Fruit fly (Drosophila melanogaster): ENCODE measurements around the gene CG15020.

CG15020 gene

dm6 chr3L:4440153-4440552, 18.7 kb downstream of the CG15020 start (continued):
- no peak for TF ChIP-seq CG17568 (GFP tag; optimal IDR thresholded peaks at IDR 0.05)
- TF ChIP-seq Bteb2 (GFP tag; optimal IDR thresholded peaks at IDR 0.05): no peak
- 0 out of 2 replicates have a peak, but pooled peaks have one; percentile 5 for TF ChIP-seq CG7372 (GFP tag; IDR thresholded peaks at IDR 0.05)
- TF ChIP-seq CG3407 (GFP tag; optimal IDR thresholded peaks at IDR 0.05): no peak
- peak; percentile 3 for TF ChIP-seq oc (tag; optimal IDR thresholded peaks at IDR 0.05)
- TF ChIP-seq CG9437 (GFP tag; optimal IDR thresholded peaks at IDR 0.05): peak; percentile 88
- 0 out of 2 replicates have a peak, but pooled peaks have one; percentile 16 for TF ChIP-seq unc-4 (GFP tag; IDR thresholded peaks at IDR 0.05; ENCODE audit: partially characterized antibody)
- peak; percentile 13 for TF ChIP-seq BEAF-32 (GFP tag; optimal IDR thresholded peaks at IDR 0.05)
- peak; percentile 36; the same call in 1 of the 2 replicates for TF ChIP-seq Rfx (GFP tag; IDR thresholded peaks at IDR 0.05)
- TF ChIP-seq CG6791 (GFP tag; IDR thresholded peaks at IDR 0.05; ENCODE audit: partially characterized antibody): no peak

- peak; percentile 83 for TF ChIP-seq abd-A (tag; optimal IDR thresholded peaks at IDR 0.05)
- TF ChIP-seq CG6765 (GFP tag; optimal IDR thresholded peaks at IDR 0.05): no peak
- peak; percentile 57; the same call in 1 of the 4 replicates for TF ChIP-seq chinmo (GFP tag; IDR thresholded peaks at IDR 0.05; ENCODE audit: partially characterized antibody)
Measured at dm6 chr3L:4442168-4442567, 20.7 kb downstream of the CG15020 start.

dm6 chr3L:4445824-4446223, 24.4 kb downstream of the CG15020 start:
- TF ChIP-seq gem (tag; optimal IDR thresholded peaks at IDR 0.05) (peak; percentile 41), dpn (GFP tag; optimal IDR thresholded peaks at IDR 0.05) (peak in 1 of 2 experiments; percentile 45), zfh2 (GFP tag; optimal IDR thresholded peaks at IDR 0.05) (peak; percentile 40), CG3281 (GFP tag; optimal IDR thresholded peaks at IDR 0.05) (peak; percentile 68), CG12155 (GFP tag; optimal IDR thresholded peaks at IDR 0.05) (no peak), ftz-f1 (GFP tag; optimal IDR thresholded peaks at IDR 0.05) (no peak), lola (GFP tag; optimal IDR thresholded peaks at IDR 0.05) (no peak), eve (GFP tag; optimal IDR thresholded peaks at IDR 0.05) (no peak), CG14860 (GFP tag; IDR thresholded peaks at IDR 0.05; ENCODE audit: partially characterized antibody) (no peak), Bdp1 (GFP tag; optimal IDR thresholded peaks at IDR 0.05) (no peak), run (tag; optimal IDR thresholded peaks at IDR 0.05) (no peak), CG12942 (GFP tag; optimal IDR thresholded peaks at IDR 0.05) (no peak), CG11085 (GFP tag; IDR thresholded peaks at IDR 0.05) (peak; percentile 35; the same call in 1 of the 2 replicates), caup (GFP tag; optimal IDR thresholded peaks at IDR 0.05; ENCODE audit: severe bottlenecking) (no peak), CG11560 (tag; IDR thresholded peaks at IDR 0.05) (no peak), CG42726 (GFP tag; IDR thresholded peaks at IDR 0.05; ENCODE audit: partially characterized antibody) (no peak), CG2712 (tag; optimal IDR thresholded peaks at IDR 0.05) (peak; percentile 4), Scr (GFP tag; IDR thresholded peaks at IDR 0.05; ENCODE audit: partially characterized antibody) (no peak), MBD-R2 (GFP tag; IDR thresholded peaks at IDR 0.05) (peak; percentile 33; the same call in 1 of the 2 replicates), CG15514 (GFP tag; optimal IDR thresholded peaks at IDR 0.05) (no peak), HmgD (GFP tag; optimal IDR thresholded peaks at IDR 0.05) (no peak), nerfin-1 (tag; optimal IDR thresholded peaks at IDR 0.05) (no peak), CG14050 (GFP tag; IDR thresholded peaks at IDR 0.05) (no peak), bcd (GFP tag; optimal IDR thresholded peaks at IDR 0.05) (peak; percentile 24), dan (GFP tag; IDR thresholded peaks at IDR 0.05) (no peak), CG1603 (tag; optimal IDR thresholded peaks at IDR 0.05) (no peak), kah (GFP tag; optimal IDR thresholded peaks at IDR 0.05) (no peak), Dbx (GFP tag; IDR thresholded peaks at IDR 0.05) (peak; percentile 77; the same call in 2 of the 3 replicates), Hey (tag; optimal IDR thresholded peaks at IDR 0.05) (no peak), Dref (GFP tag; IDR thresholded peaks at IDR 0.05) (no peak), CG6654 (GFP tag; optimal IDR thresholded peaks at IDR 0.05) (no peak), CG8281 (tag; optimal IDR thresholded peaks at IDR 0.05) (no peak), scrt (GFP tag; optimal IDR thresholded peaks at IDR 0.05) (peak; percentile 38), CG12744 (GFP tag; optimal IDR thresholded peaks at IDR 0.05) (no peak)

Measured in whole organism, embryonic.